Worm (Caenorhabditis elegans) whole organism, mixed stage, embryonic: ENCODE data around the gene rilp-1.

Source experiments
- blmp-1 ChIP-seq: fragments of 150-350 bp; optimal IDR thresholded peaks from 2 replicates; lab custom pipeline; 2014; ENCODE audit warnings: missing biosample characterization, missing genetic modification characterization
- ceh-39 ChIP-seq: fragments of 150-350 bp; optimal IDR thresholded peaks from 2 replicates; lab custom pipeline; 2014; ENCODE audit warnings: missing biosample characterization, missing genetic modification characterization
- elt-1 ChIP-seq: sonication (generic microtip); optimal IDR thresholded peaks from 2 replicates; lab custom pipeline; 2017; ENCODE audit warnings: missing genetic modification characterization, mild to moderate bottlenecking, missing compliant biosample characterization, antibody characterized with exemption, moderate library complexity, borderline replicate concordance; ENCODE audit not compliant: insufficient read depth
- elt-3 ChIP-seq: fragments of 150-350 bp; optimal IDR thresholded peaks from 2 replicates; lab custom pipeline; 2014; ENCODE audit warnings: missing biosample characterization, missing genetic modification characterization
- mep-1 ChIP-seq: fragments of 150-350 bp; optimal IDR thresholded peaks from 2 replicates; lab custom pipeline; 2017; ENCODE audit warnings: missing biosample characterization, missing genetic modification reagents, missing genetic modification characterization, inconsistent platforms
- nhr-12 ChIP-seq: fragments of 150-350 bp; optimal IDR thresholded peaks from 2 replicates; lab custom pipeline; 2014; ENCODE audit warnings: missing biosample characterization, missing genetic modification characterization
- nhr-28 ChIP-seq: fragments of 150-350 bp; optimal IDR thresholded peaks from 2 replicates; lab custom pipeline; 2014; ENCODE audit warnings: missing biosample characterization, missing genetic modification characterization
- nhr-76 ChIP-seq: sonication (generic microtip); optimal IDR thresholded peaks from 2 replicates; lab custom pipeline; 2017; ENCODE audit warnings: missing biosample characterization, missing genetic modification characterization
- snpc-4 ChIP-seq: fragments of 150-350 bp; optimal IDR thresholded peaks from 2 replicates; lab custom pipeline; 2014; ENCODE audit warnings: missing biosample characterization, missing genetic modification characterization
- unc-39 ChIP-seq: fragments of 150-350 bp; optimal IDR thresholded peaks from 2 replicates; lab custom pipeline; 2014; ENCODE audit warnings: missing biosample characterization, missing genetic modification characterization
- unc-62 ChIP-seq: fragments of 150-350 bp; optimal IDR thresholded peaks from 2 replicates; lab custom pipeline; 2014; ENCODE audit warnings: missing biosample characterization, missing genetic modification reagents, missing genetic modification characterization
- zip-8 ChIP-seq: fragments of 150-350 bp; optimal IDR thresholded peaks from 2 replicates; lab custom pipeline; 2014; ENCODE audit warnings: missing biosample characterization, missing genetic modification characterization

DNA sequence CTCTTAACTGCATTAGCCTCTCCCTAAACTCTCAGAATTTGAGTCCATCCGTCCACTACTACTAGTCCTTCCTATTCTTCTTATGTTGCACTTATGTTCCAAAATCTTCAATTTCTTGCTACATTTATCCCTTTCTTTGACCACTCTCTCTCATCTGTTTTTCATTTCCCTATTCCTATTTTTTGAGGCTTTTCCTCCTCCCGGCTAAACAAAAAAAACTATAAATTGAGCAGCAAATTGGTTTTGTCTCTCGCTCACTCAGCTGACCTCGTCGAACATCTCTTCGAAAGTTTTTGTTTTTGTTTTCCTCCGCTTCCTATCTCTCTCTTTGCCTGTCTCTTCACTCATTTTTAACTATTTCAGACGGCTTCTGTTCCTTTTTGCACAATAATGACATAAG lies 45.6 kb upstream of the rilp-1 start, which contains the start of gene ptp-1:
- no peak for TF ChIP-seq nhr-76
- TF ChIP-seq nhr-28 (tag; lab: Kevin White, UChicago) = no peak
- TF ChIP-seq blmp-1 = no peak
- no peak for TF ChIP-seq nhr-12 (tag; lab: Kevin White, UChicago)
- TF ChIP-seq ceh-39 (tag; lab: Kevin White, UChicago) = no peak
- no peak for TF ChIP-seq snpc-4
- TF ChIP-seq elt-1 (tag; lab: Kevin White, UChicago) = no peak
- no peak for TF ChIP-seq elt-3 (tag; lab: Kevin White, UChicago)
- no peak for TF ChIP-seq unc-62
- TF ChIP-seq zip-8 (tag; lab: Kevin White, UChicago) = no peak
- no peak for TF ChIP-seq mep-1 (tag; lab: Kevin White, UChicago)
- no peak for TF ChIP-seq unc-39
